Worm (Caenorhabditis elegans) whole organism, L4 larva: ENCODE measurements around the gene deb-1.

Source experiments
- F10B5.3 ChIP-seq: sonication (generic microtip); optimal IDR thresholded peaks from 2 replicates; lab custom pipeline; 2016; ENCODE audit warnings: mild to moderate bottlenecking, missing genetic modification characterization, missing compliant biosample characterization
- F26F4.8 ChIP-seq: fragments of 200-800 bp; sonication (Bioruptor generic); conservative IDR thresholded peaks from 2 replicates; pipeline ENCODE4 v1.3.6; 2022; ENCODE audit warnings: missing genetic modification characterization, missing compliant biosample characterization
- F37D6.2 ChIP-seq: sonication (generic microtip); optimal IDR thresholded peaks from 2 replicates; lab custom pipeline; 2016; ENCODE audit warnings: mild to moderate bottlenecking, missing genetic modification characterization, missing compliant biosample characterization
- F44E2.7 ChIP-seq: fragments of 200-800 bp; sonication (Bioruptor generic); IDR thresholded peaks from 2 replicates; pipeline ENCODE4 v2.1.2; 2022; ENCODE audit warnings: missing genetic modification characterization, missing compliant biosample characterization
- F49E8.2 ChIP-seq: sonication (generic microtip); optimal IDR thresholded peaks from 2 replicates; lab custom pipeline; 2016; ENCODE audit warnings: missing compliant biosample characterization, mild to moderate bottlenecking, missing genetic modification characterization, borderline replicate concordance
- Y105C5A.15 ChIP-seq: fragments of 200-800 bp; sonication (Bioruptor generic); IDR thresholded peaks from 2 replicates; pipeline ENCODE4 v1.3.6; 2022; ENCODE audit warnings: missing genetic modification characterization, missing compliant biosample characterization
- Y48G9A.11 ChIP-seq: fragments of 200-800 bp; sonication (Bioruptor generic); IDR thresholded peaks from 2 replicates; pipeline ENCODE4 v1.3.6; 2022; ENCODE audit warnings: missing genetic modification reagents, missing genetic modification characterization, missing compliant biosample characterization
- ZK337.2 ChIP-seq: fragments of 200-800 bp; sonication (Bioruptor generic); IDR thresholded peaks from 2 replicates; pipeline ENCODE4 v1.3.6; 2022; ENCODE audit warnings: missing genetic modification reagents, missing genetic modification characterization, missing compliant biosample characterization
- ama-1 ChIP-seq: fragments of 150-350 bp; optimal IDR thresholded peaks from 2 replicates; lab custom pipeline; 2014; ENCODE audit warnings: inconsistent platforms, mixed read lengths
- ceh-20 ChIP-seq: fragments of 200-800 bp; sonication (Bioruptor generic); IDR thresholded peaks from 2 replicates; pipeline ENCODE4 v1.3.6; 2022; ENCODE audit warnings: missing genetic modification reagents, missing genetic modification characterization, missing compliant biosample characterization
- ceh-28 ChIP-seq: fragments of 150-350 bp; optimal IDR thresholded peaks from 2 replicates; lab custom pipeline; 2014; ENCODE audit warnings: missing biosample characterization, missing genetic modification reagents, missing genetic modification characterization
- ceh-32 ChIP-seq: sonication (generic microtip); optimal IDR thresholded peaks from 2 replicates; lab custom pipeline; 2016; ENCODE audit warnings: mild to moderate bottlenecking, missing genetic modification characterization, missing compliant biosample characterization; ENCODE audit not compliant: poor library complexity
- ctbp-1 ChIP-seq: fragments of 200-800 bp; sonication (Bioruptor generic); IDR thresholded peaks from 2 replicates; pipeline ENCODE4 v1.3.6; 2022; ENCODE audit warnings: missing genetic modification reagents, missing genetic modification characterization, missing compliant biosample characterization
- daf-19 ChIP-seq: fragments of 200-800 bp; sonication (Bioruptor generic); conservative IDR thresholded peaks from 2 replicates; pipeline ENCODE4 v1.3.6; 2022; ENCODE audit warnings: missing genetic modification characterization, missing compliant biosample characterization
- dmd-8 ChIP-seq: fragments of 200-800 bp; sonication (Bioruptor generic); IDR thresholded peaks from 2 replicates; pipeline ENCODE4 v1.3.6; 2022; ENCODE audit warnings: missing genetic modification characterization, missing compliant biosample characterization
- duxl-1 ChIP-seq: sonication (generic microtip); optimal IDR thresholded peaks from 2 replicates; lab custom pipeline; 2016; ENCODE audit warnings: mild to moderate bottlenecking, missing genetic modification characterization, moderate library complexity, missing compliant biosample characterization; ENCODE audit not compliant: poor library complexity
- fos-1 ChIP-seq: fragments of 150-350 bp; optimal IDR thresholded peaks from 2 replicates; lab custom pipeline; 2014; ENCODE audit warnings: missing biosample characterization, missing genetic modification characterization
- hif-1 ChIP-seq, 2 experiments: sonication (generic microtip); optimal IDR thresholded peaks; 2 replicates each; lab custom pipeline; 2016 to 2017; ENCODE audit warnings: missing compliant biosample characterization in 2 of 2, missing genetic modification characterization in 2 of 2, missing genetic modification reagents in 2 of 2, missing genotype in 2 of 2, mild to moderate bottlenecking in 1 of 2
- hmg-1.1 ChIP-seq: fragments of 200-800 bp; sonication (Bioruptor generic); IDR thresholded peaks from 2 replicates; pipeline ENCODE4 v1.3.6; 2022; ENCODE audit warnings: missing genetic modification reagents, missing genetic modification characterization, missing compliant biosample characterization
- lim-7 ChIP-seq: fragments of 200-800 bp; sonication (Bioruptor generic); IDR thresholded peaks from 2 replicates; pipeline ENCODE4 v1.3.6; 2022; ENCODE audit warnings: missing genetic modification characterization, missing compliant biosample characterization
- lin-1 ChIP-seq: fragments of 200-800 bp; sonication (Bioruptor generic); IDR thresholded peaks from 2 replicates; pipeline ENCODE4 v1.3.6; 2022; ENCODE audit warnings: missing genetic modification reagents, missing genetic modification characterization, missing compliant biosample characterization
- lin-38 ChIP-seq: fragments of 200-800 bp; sonication (Bioruptor generic); IDR thresholded peaks from 2 replicates; pipeline ENCODE4 v1.3.6; 2022; ENCODE audit warnings: missing genetic modification reagents, missing genetic modification characterization, missing compliant biosample characterization
- lin-39 ChIP-seq: fragments of 150-350 bp; optimal IDR thresholded peaks from 2 replicates; lab custom pipeline; 2014; ENCODE audit warnings: missing biosample characterization, missing genetic modification reagents, missing genetic modification characterization
- mdt-29 ChIP-seq: fragments of 200-800 bp; sonication (Bioruptor generic); IDR thresholded peaks from 2 replicates; pipeline ENCODE4 v1.3.6; 2022; ENCODE audit warnings: missing genetic modification reagents, missing genetic modification characterization, missing compliant biosample characterization
- mep-1 ChIP-seq: fragments of 150-350 bp; sonication (generic microtip); optimal IDR thresholded peaks from 3 replicates; lab custom pipeline; 2014; ENCODE audit warnings: missing biosample characterization, missing genetic modification characterization
- mes-2 ChIP-seq: sonication (generic microtip); optimal IDR thresholded peaks from 2 replicates; lab custom pipeline; 2016; ENCODE audit warnings: missing genotype, mild to moderate bottlenecking, missing genetic modification characterization, missing compliant biosample characterization; ENCODE audit not compliant: poor library complexity, severe bottlenecking
- mxl-2 ChIP-seq: fragments of 200-800 bp; sonication (Bioruptor generic); conservative IDR thresholded peaks from 2 replicates; pipeline ENCODE4 v1.3.6; 2022; ENCODE audit warnings: missing genetic modification reagents, missing genetic modification characterization, missing compliant biosample characterization
- nhr-10 ChIP-seq: fragments of 150-350 bp; optimal IDR thresholded peaks from 2 replicates; lab custom pipeline; 2014; ENCODE audit warnings: missing biosample characterization, missing genetic modification characterization
- nhr-11 ChIP-seq: fragments of 150-350 bp; optimal IDR thresholded peaks from 2 replicates; lab custom pipeline; 2014; ENCODE audit warnings: missing biosample characterization, missing genetic modification characterization
- nhr-111 ChIP-seq: fragments of 200-800 bp; sonication (Bioruptor generic); optimal IDR thresholded peaks from 2 replicates; lab custom pipeline; 2018; ENCODE audit warnings: mild to moderate bottlenecking, missing genetic modification characterization, missing compliant biosample characterization
- nhr-41 ChIP-seq: fragments of 200-800 bp; sonication (Bioruptor generic); IDR thresholded peaks from 2 replicates; pipeline ENCODE4 v1.3.6; 2022; ENCODE audit warnings: missing genetic modification reagents, missing genetic modification characterization, missing compliant biosample characterization
- nhr-6 ChIP-seq: fragments of 150-350 bp; optimal IDR thresholded peaks from 2 replicates; lab custom pipeline; 2014; ENCODE audit warnings: missing biosample characterization, missing genetic modification characterization
- nhr-77 ChIP-seq: fragments of 150-350 bp; optimal IDR thresholded peaks from 2 replicates; lab custom pipeline; 2014; ENCODE audit warnings: missing biosample characterization, missing genetic modification characterization
- pha-4 ChIP-seq, 2 experiments: fragments of 150-350 bp in 1 of 2; fragments of 200-800 bp in 1 of 2; sonication (Bioruptor generic) in 1 of 2; IDR thresholded peaks in 1 of 2; optimal IDR thresholded peaks in 1 of 2; 2 replicates each; pipeline versions ENCODE4 v1.3.6 to Lab custom; 2014 to 2022; ENCODE audit warnings: missing genetic modification characterization in 2 of 2, missing genetic modification reagents in 2 of 2, missing biosample characterization in 1 of 2, missing compliant biosample characterization in 1 of 2
- php-3 ChIP-seq: fragments of 200-800 bp; sonication (Bioruptor generic); IDR thresholded peaks from 2 replicates; pipeline ENCODE4 v1.3.6; 2022; ENCODE audit warnings: missing genetic modification reagents, missing genetic modification characterization, missing compliant biosample characterization
- pqm-1 ChIP-seq: sonication (generic microtip); optimal IDR thresholded peaks from 2 replicates; lab custom pipeline; 2017; ENCODE audit warnings: missing biosample characterization, missing genetic modification characterization
- rbr-2 ChIP-seq: sonication (generic microtip); optimal IDR thresholded peaks from 2 replicates; lab custom pipeline; 2016; ENCODE audit warnings: missing genotype, missing genetic modification characterization, missing compliant biosample characterization
- saeg-2 ChIP-seq: fragments of 200-800 bp; sonication (Bioruptor generic); IDR thresholded peaks from 2 replicates; pipeline ENCODE4 v1.3.6; 2022; ENCODE audit warnings: missing genetic modification reagents, missing genetic modification characterization, missing compliant biosample characterization
- sdz-12 ChIP-seq: fragments of 200-800 bp; sonication (Bioruptor generic); optimal IDR thresholded peaks from 2 replicates; lab custom pipeline; 2018; ENCODE audit warnings: mild to moderate bottlenecking, missing genetic modification characterization, missing compliant biosample characterization
- skn-1 ChIP-seq: fragments of 150-350 bp; optimal IDR thresholded peaks from 2 replicates; lab custom pipeline; 2014; ENCODE audit warnings: missing biosample characterization, missing genetic modification characterization
- snpc-1.2 ChIP-seq: fragments of 200-800 bp; sonication (Bioruptor generic); IDR thresholded peaks from 2 replicates; pipeline ENCODE4 v1.3.6; 2022; ENCODE audit warnings: missing genetic modification reagents, missing genetic modification characterization, missing compliant biosample characterization
- spr-1 ChIP-seq: sonication (generic microtip); optimal IDR thresholded peaks from 2 replicates; lab custom pipeline; 2016; ENCODE audit warnings: mild to moderate bottlenecking, missing genetic modification characterization, missing compliant biosample characterization
- tra-1 ChIP-seq: fragments of 200-800 bp; sonication (Bioruptor generic); IDR thresholded peaks from 2 replicates; pipeline ENCODE4 v1.3.6; 2022; ENCODE audit warnings: missing genetic modification reagents, missing genetic modification characterization, missing compliant biosample characterization
- unc-130 ChIP-seq: sonication (generic microtip); optimal IDR thresholded peaks from 2 replicates; lab custom pipeline; 2016; ENCODE audit warnings: missing genetic modification reagents, missing genetic modification characterization, missing compliant biosample characterization
- unc-62 ChIP-seq, 3 experiments: fragments of 150-350 bp in 1 of 3; sonication (generic microtip); optimal IDR thresholded peaks in 2 of 3; peaks in 1 of 3; 1 replicate in 1 of 3; 2 replicates in 2 of 3; lab custom pipeline; 2014 to 2017; ENCODE audit warnings: missing biosample characterization in 3 of 3, missing genetic modification characterization in 3 of 3, missing genetic modification reagents in 3 of 3, missing genotype in 1 of 3
- vab-7 ChIP-seq: fragments of 200-800 bp; sonication (Bioruptor generic); IDR thresholded peaks from 2 replicates; pipeline ENCODE4 v1.3.6; 2022; ENCODE audit warnings: missing genetic modification reagents, missing genetic modification characterization, missing compliant biosample characterization
- zag-1 ChIP-seq: fragments of 150-350 bp; optimal IDR thresholded peaks from 2 replicates; lab custom pipeline; 2014; ENCODE audit warnings: missing biosample characterization, missing genetic modification characterization
- zfp-3 ChIP-seq: fragments of 200-800 bp; sonication (Bioruptor generic); conservative IDR thresholded peaks from 2 replicates; pipeline ENCODE4 v1.3.6; 2022; ENCODE audit warnings: missing genetic modification reagents, missing genetic modification characterization, missing compliant biosample characterization
- zip-11 ChIP-seq: fragments of 200-800 bp; sonication (Bioruptor generic); IDR thresholded peaks from 2 replicates; pipeline ENCODE4 v1.3.6; 2022; ENCODE audit warnings: missing genetic modification characterization, missing compliant biosample characterization

Gene deb-1

ce11 chrIV:7083382-7083784 lies 10.7 kb downstream of the deb-1 start, which contains the start of gene Y43B11AR.3:
Y43B11AR.3 (minus strand) TSS chrIV:7083716.
- TF ChIP-seq sdz-12, result no peak
- peak; percentile 24; the same call in 1 of the 2 replicates for TF ChIP-seq zfp-3 (GFP tag; lab: Robert Waterston, UW)
- peak; percentile 32 for TF ChIP-seq spr-1 (tag; lab: Kevin White, UChicago)
- peak; percentile 64; the same call in 1 of the 2 replicates for TF ChIP-seq Y105C5A.15 (GFP tag; lab: Robert Waterston, UW)
- peak; percentile 46; the same call in 1 of the 2 replicates for TF ChIP-seq pha-4 (GFP tag; IDR thresholded peaks at IDR 0.05; lab: Robert Waterston, UW)
- TF ChIP-seq pha-4 (tag; optimal IDR thresholded peaks at IDR 0.05; lab: Kevin White, UChicago), result no peak
- TF ChIP-seq lin-39 (tag; lab: Kevin White, UChicago), result no peak
- TF ChIP-seq saeg-2, result no peak
- no peak for TF ChIP-seq nhr-10 (tag; lab: Kevin White, UChicago)
- TF ChIP-seq daf-19 (GFP tag; lab: Robert Waterston, UW), result no peak; the same call in 1 of the 2 replicates
- TF ChIP-seq unc-130 (GFP tag; lab: Kevin White, UChicago), result peak; percentile 86
- TF ChIP-seq unc-62 (GFP tag; optimal IDR thresholded peaks at IDR 0.05 in 1 of 2; lab: Kevin White, UChicago), result no peak
- TF ChIP-seq unc-62 (tag; optimal IDR thresholded peaks at IDR 0.05; lab: Kevin White, UChicago), result no peak
- TF ChIP-seq mes-2 (tag; lab: Kevin White, UChicago), result peak; percentile 39
- TF ChIP-seq fos-1 (tag; lab: Kevin White, UChicago), result no peak
- peak; percentile 74; the same call in 1 of the 2 replicates for TF ChIP-seq dmd-8 (GFP tag; lab: Robert Waterston, UW)
- no peak for TF ChIP-seq nhr-11 (tag; lab: Kevin White, UChicago)
- TF ChIP-seq nhr-41 (GFP tag; lab: Robert Waterston, UW), result no peak
- peak; percentile 66; the same call in 1 of the 2 replicates for TF ChIP-seq mdt-29 (GFP tag; lab: Robert Waterston, UW)
- no peak for TF ChIP-seq F37D6.2
- no peak for TF ChIP-seq php-3 (GFP tag; lab: Robert Waterston, UW)
- TF ChIP-seq ama-1 (lab: Kevin White, UChicago), result peak; percentile 74
- TF ChIP-seq tra-1 (GFP tag; lab: Robert Waterston, UW), result peak; percentile 79; the same call in 1 of the 2 replicates
- TF ChIP-seq pqm-1 (tag; lab: Kevin White, UChicago), result no peak
- TF ChIP-seq zag-1 (tag; lab: Kevin White, UChicago), result no peak
- TF ChIP-seq rbr-2, result no peak
- TF ChIP-seq duxl-1 (tag; lab: Kevin White, UChicago), result peak; percentile 22
- TF ChIP-seq nhr-111 (GFP tag; lab: Kevin White, UChicago), result no peak
- TF ChIP-seq skn-1, result no peak
- no peak for TF ChIP-seq F10B5.3 (tag; lab: Kevin White, UChicago)
- peak; percentile 54; the same call in 1 of the 2 replicates for TF ChIP-seq vab-7 (GFP tag; lab: Robert Waterston, UW)
- TF ChIP-seq ceh-32, result no peak
- TF ChIP-seq hif-1 (tag; optimal IDR thresholded peaks at IDR 0.05; lab: Kevin White, UChicago), result no peak
- no peak for TF ChIP-seq ZK337.2 (GFP tag; lab: Robert Waterston, UW)
- no peak for TF ChIP-seq mxl-2
- TF ChIP-seq lin-1 (GFP tag; lab: Robert Waterston, UW), result peak; percentile 69; the same call in 1 of the 2 replicates
- no peak for TF ChIP-seq hmg-1.1 (GFP tag; lab: Robert Waterston, UW)
- TF ChIP-seq F26F4.8 (GFP tag; lab: Robert Waterston, UW), result peak; percentile 35; the same call in 1 of the 2 replicates
- peak; percentile 75 for TF ChIP-seq ctbp-1 (GFP tag; lab: Robert Waterston, UW)
- TF ChIP-seq lin-38 (GFP tag; lab: Robert Waterston, UW), result peak; percentile 89
- TF ChIP-seq F49E8.2 (tag; lab: Kevin White, UChicago), result peak; percentile 95
- TF ChIP-seq nhr-77, result no peak
- no peak for TF ChIP-seq mep-1 (tag; lab: Kevin White, UChicago)
- no peak for TF ChIP-seq ceh-28 (tag; lab: Kevin White, UChicago)
- no peak; the same call in none of the 2 replicates for TF ChIP-seq lim-7 (GFP tag; lab: Robert Waterston, UW)
- 0 out of 2 replicates have a peak, but pooled peaks have one; percentile 61 for TF ChIP-seq F44E2.7
- peak; percentile 85; the same call in 1 of the 2 replicates for TF ChIP-seq Y48G9A.11
- TF ChIP-seq snpc-1.2, result peak; percentile 94
- TF ChIP-seq zip-11 (GFP tag; lab: Robert Waterston, UW), result no peak
- TF ChIP-seq nhr-6, result no peak
- TF ChIP-seq ceh-20 (GFP tag; lab: Robert Waterston, UW), result no peak
